Worm (Caenorhabditis elegans) whole organism, L3 larva: ENCODE measurements around the gene Y27F2A.6.

Experiments
- ceh-82 ChIP-seq: fragments of 150-350 bp; optimal IDR thresholded peaks from 2 replicates; lab custom pipeline; 2014; ENCODE audit warnings: missing biosample characterization, missing genetic modification characterization
- daf-12 ChIP-seq: fragments of 150-350 bp; optimal IDR thresholded peaks from 2 replicates; lab custom pipeline; 2014; ENCODE audit warnings: missing biosample characterization, missing genetic modification reagents, missing genetic modification characterization
- mdl-1 ChIP-seq: fragments of 150-350 bp; optimal IDR thresholded peaks from 2 replicates; lab custom pipeline; 2014; ENCODE audit warnings: missing biosample characterization, missing genetic modification characterization
- nhr-43 ChIP-seq: sonication (generic microtip); optimal IDR thresholded peaks from 2 replicates; lab custom pipeline; 2016; ENCODE audit warnings: mild to moderate bottlenecking, missing genetic modification characterization, missing compliant biosample characterization; ENCODE audit not compliant: poor library complexity, severe bottlenecking

Gene Y27F2A.6

DNA sequence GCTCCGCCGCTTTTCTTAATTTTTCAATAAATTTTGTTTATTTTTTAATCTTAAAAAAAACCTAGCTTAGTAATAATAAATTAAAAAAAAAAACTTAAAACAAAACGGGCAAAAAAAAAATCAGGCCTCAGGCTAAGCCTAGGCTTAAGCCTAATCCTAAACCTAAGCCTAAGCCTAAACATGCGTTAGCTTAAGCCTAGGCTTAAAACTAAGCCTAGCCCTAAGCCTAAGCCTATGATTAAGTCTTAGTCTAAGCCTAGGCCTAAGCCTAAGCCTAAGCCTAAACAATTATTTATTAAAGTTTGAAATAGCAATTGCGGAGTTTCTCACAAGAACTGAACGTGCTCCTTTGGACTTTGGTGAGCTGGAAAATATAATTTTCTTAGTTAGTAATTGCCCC is 47.9 kb downstream of the Y27F2A.6 start:
- TF ChIP-seq nhr-43 (tag; lab: Kevin White, UChicago): no peak
- no peak for TF ChIP-seq daf-12 (tag; lab: Kevin White, UChicago)
- TF ChIP-seq ceh-82 (tag; lab: Kevin White, UChicago): no peak
- no peak for TF ChIP-seq mdl-1 (tag; lab: Kevin White, UChicago)
- TF ChIP-seq, all 47 proteins: peak for 0
